Fruit fly (Drosophila melanogaster) whole organism, embryonic: Measurements from ENCODE around the gene CG33124.

Experiments
- Abd-B ChIP-seq: fragments of 200-800 bp; sonication (Bioruptor generic); optimal IDR thresholded peaks from 2 replicates; lab custom pipeline; 2018; ENCODE audit warnings: missing biosample characterization, mild to moderate bottlenecking, missing genetic modification characterization, moderate library complexity
- B-H2 ChIP-seq: fragments of 200-800 bp; sonication (Bioruptor generic); optimal IDR thresholded peaks from 2 replicates; lab custom pipeline; 2018; ENCODE audit warnings: missing biosample characterization, mild to moderate bottlenecking, missing genetic modification characterization
- CG11247 ChIP-seq: fragments of 200-800 bp; sonication (Bioruptor generic); IDR thresholded peaks from 2 replicates; pipeline ENCODE4 v1.3.6; 2022; ENCODE audit warnings: missing biosample characterization, missing genetic modification characterization
- CG12942 ChIP-seq: fragments of 200-800 bp; sonication (Bioruptor generic); optimal IDR thresholded peaks from 3 replicates; lab custom pipeline; 2016; ENCODE audit warnings: missing biosample characterization, missing genetic modification characterization
- CG13624 ChIP-seq: fragments of 200-800 bp; sonication (Bioruptor generic); optimal IDR thresholded peaks from 2 replicates; lab custom pipeline; 2016; ENCODE audit warnings: missing biosample characterization, missing genetic modification characterization
- CG13775 ChIP-seq: fragments of 200-800 bp; sonication (Bioruptor generic); optimal IDR thresholded peaks from 3 replicates; lab custom pipeline; 2017; ENCODE audit warnings: missing biosample characterization, mild to moderate bottlenecking, missing genetic modification characterization
- CG13894 ChIP-seq: fragments of 200-800 bp; sonication (Bioruptor generic); optimal IDR thresholded peaks from 3 replicates; lab custom pipeline; 2018; ENCODE audit warnings: missing biosample characterization, mild to moderate bottlenecking, missing genetic modification characterization, moderate library complexity
- CG14710 ChIP-seq: fragments of 200-800 bp; sonication (Bioruptor generic); optimal IDR thresholded peaks from 3 replicates; lab custom pipeline; 2019; ENCODE audit warnings: missing biosample characterization, mild to moderate bottlenecking, missing genetic modification characterization, moderate library complexity
- CG14965 ChIP-seq: fragments of 200-800 bp; sonication (Bioruptor generic); optimal IDR thresholded peaks from 2 replicates; lab custom pipeline; 2016; ENCODE audit warnings: missing biosample characterization, missing genetic modification characterization, borderline replicate concordance
- CG15601 ChIP-seq: fragments of 200-800 bp; sonication (Bioruptor generic); optimal IDR thresholded peaks from 3 replicates; lab custom pipeline; 2019; ENCODE audit warnings: missing biosample characterization, mild to moderate bottlenecking, missing genetic modification characterization, moderate library complexity
- CG1832 ChIP-seq: fragments of 200-800 bp; sonication (Bioruptor generic); optimal IDR thresholded peaks from 2 replicates; lab custom pipeline; 2017; ENCODE audit warnings: missing biosample characterization, mild to moderate bottlenecking, missing genetic modification characterization, inconsistent platforms
- CG18599 ChIP-seq: fragments of 200-800 bp; sonication (Bioruptor generic); optimal IDR thresholded peaks from 3 replicates; lab custom pipeline; 2017; ENCODE audit warnings: missing biosample characterization, missing genetic modification characterization, mild to moderate bottlenecking, moderate library complexity, missing genetic modification reagents
- CG3995 ChIP-seq: fragments of 200-800 bp; sonication (Bioruptor generic); optimal IDR thresholded peaks from 3 replicates; lab custom pipeline; 2016; ENCODE audit warnings: missing biosample characterization, missing genetic modification characterization
- CG5245 ChIP-seq: fragments of 200-800 bp; sonication (Bioruptor generic); optimal IDR thresholded peaks from 3 replicates; lab custom pipeline; 2016; ENCODE audit warnings: missing biosample characterization, missing genetic modification characterization
- CG6813 ChIP-seq: fragments of 200-800 bp; sonication (Bioruptor generic); optimal IDR thresholded peaks from 2 replicates; lab custom pipeline; 2017; ENCODE audit warnings: missing biosample characterization, missing genetic modification characterization, mild to moderate bottlenecking, moderate library complexity, missing genetic modification reagents
- CG7556 ChIP-seq: fragments of 200-800 bp; sonication (Bioruptor generic); optimal IDR thresholded peaks from 2 replicates; lab custom pipeline; 2017; ENCODE audit warnings: missing biosample characterization, mild to moderate bottlenecking, missing genetic modification characterization
- CG7745 ChIP-seq: fragments of 200-800 bp; sonication (Bioruptor generic); optimal IDR thresholded peaks from 2 replicates; lab custom pipeline; 2018; ENCODE audit warnings: missing biosample characterization, mild to moderate bottlenecking, missing genetic modification characterization, moderate library complexity
- CG8089 ChIP-seq: fragments of 200-800 bp; sonication (Bioruptor generic); optimal IDR thresholded peaks from 3 replicates; lab custom pipeline; 2016; ENCODE audit warnings: missing biosample characterization, missing genetic modification characterization
- CG8281 ChIP-seq: fragments of 200-800 bp; sonication (Bioruptor generic); optimal IDR thresholded peaks from 2 replicates; lab custom pipeline; 2018; ENCODE audit warnings: missing biosample characterization, mild to moderate bottlenecking, missing genetic modification characterization, moderate library complexity
- CG8359 ChIP-seq: fragments of 200-800 bp; sonication (Bioruptor generic); optimal IDR thresholded peaks from 2 replicates; lab custom pipeline; 2017; ENCODE audit warnings: missing biosample characterization, mild to moderate bottlenecking, missing genetic modification characterization, borderline replicate concordance
- CG8944 ChIP-seq: fragments of 200-800 bp; sonication (Bioruptor generic); optimal IDR thresholded peaks from 3 replicates; lab custom pipeline; 2016; ENCODE audit warnings: missing biosample characterization, missing genetic modification characterization
- Camta ChIP-seq: fragments of 200-800 bp; sonication (Bioruptor generic); optimal IDR thresholded peaks from 2 replicates; lab custom pipeline; 2016; ENCODE audit warnings: missing biosample characterization, missing genetic modification characterization
- D19B ChIP-seq: fragments of 200-800 bp; sonication (Bioruptor generic); optimal IDR thresholded peaks from 2 replicates; lab custom pipeline; 2017; ENCODE audit warnings: missing biosample characterization, mild to moderate bottlenecking, missing genetic modification characterization
- Dip2 ChIP-seq: fragments of 200-800 bp; sonication (Bioruptor generic); IDR thresholded peaks from 2 replicates; pipeline ENCODE4 v1.3.6; 2022; ENCODE audit warnings: missing biosample characterization, missing genetic modification characterization
- Doc3 ChIP-seq: fragments of 200-800 bp; sonication (Bioruptor generic); IDR thresholded peaks from 3 replicates; pipeline ENCODE4 v1.3.6; 2022; ENCODE audit warnings: missing biosample characterization, missing genetic modification characterization; ENCODE audit not compliant: partially characterized antibody
- Lim3 ChIP-seq: fragments of 200-800 bp; sonication (Bioruptor generic); IDR thresholded peaks from 2 replicates; pipeline ENCODE4 v1.3.6; 2022; ENCODE audit warnings: missing biosample characterization, missing genetic modification characterization
- NC2α ChIP-seq: fragments of 200-800 bp; sonication (Bioruptor generic); optimal IDR thresholded peaks from 2 replicates; lab custom pipeline; 2016; ENCODE audit warnings: missing biosample characterization, missing genetic modification characterization
- Oaz ChIP-seq: fragments of 200-800 bp; sonication (Bioruptor generic); IDR thresholded peaks from 2 replicates; pipeline ENCODE4 v1.3.6; 2022; ENCODE audit warnings: missing biosample characterization, missing genetic modification characterization
- br ChIP-seq: fragments of >200 bp; optimal IDR thresholded peaks from 2 replicates; lab custom pipeline; 2017
- btn ChIP-seq: fragments of 200-800 bp; sonication (Bioruptor generic); optimal IDR thresholded peaks from 2 replicates; lab custom pipeline; 2016; ENCODE audit warnings: missing biosample characterization, missing genetic modification characterization
- cato ChIP-seq: fragments of 200-800 bp; sonication (Bioruptor generic); optimal IDR thresholded peaks from 2 replicates; lab custom pipeline; 2016; ENCODE audit warnings: missing biosample characterization, missing genetic modification characterization, borderline replicate concordance
- caup ChIP-seq: fragments of 200-800 bp; sonication (Bioruptor generic); optimal IDR thresholded peaks from 3 replicates; lab custom pipeline; 2017; ENCODE audit warnings: missing biosample characterization, mild to moderate bottlenecking, missing genetic modification characterization, moderate library complexity; ENCODE audit not compliant: severe bottlenecking
- exex ChIP-seq: fragments of 200-800 bp; sonication (Bioruptor generic); optimal IDR thresholded peaks from 4 replicates; lab custom pipeline; 2018; ENCODE audit warnings: missing biosample characterization, mild to moderate bottlenecking, missing genetic modification characterization, moderate library complexity
- gsb-n ChIP-seq: fragments of 200-800 bp; sonication (Bioruptor generic); optimal IDR thresholded peaks from 3 replicates; lab custom pipeline; 2018; ENCODE audit warnings: missing biosample characterization, mild to moderate bottlenecking, missing genetic modification characterization
- gt ChIP-seq: fragments of 200-800 bp; sonication (Bioruptor generic); IDR thresholded peaks from 2 replicates; pipeline ENCODE4 v1.3.6; 2022; ENCODE audit warnings: missing biosample characterization, missing genetic modification characterization
- hth ChIP-seq: fragments of >200 bp; optimal IDR thresholded peaks from 2 replicates; lab custom pipeline; 2017; ENCODE audit warnings: inconsistent platforms
- onecut ChIP-seq: fragments of 200-800 bp; sonication (Bioruptor generic); IDR thresholded peaks from 2 replicates; pipeline ENCODE4 v1.3.6; 2022; ENCODE audit warnings: missing biosample characterization, missing genetic modification characterization
- phol ChIP-seq: fragments of 200-800 bp; sonication (Bioruptor generic); optimal IDR thresholded peaks from 3 replicates; lab custom pipeline; 2018; ENCODE audit warnings: missing biosample characterization, mild to moderate bottlenecking, missing genetic modification characterization, moderate library complexity
- scrt ChIP-seq: fragments of 200-800 bp; sonication (Bioruptor generic); optimal IDR thresholded peaks from 2 replicates; lab custom pipeline; 2018; ENCODE audit warnings: missing biosample characterization, mild to moderate bottlenecking, missing genetic modification characterization, moderate library complexity
- sens ChIP-seq: fragments of 200-800 bp; sonication (Bioruptor generic); peaks from one replicate; lab custom pipeline; 2016; ENCODE audit warnings: missing biosample characterization, missing genetic modification characterization
- shn ChIP-seq: fragments of 200-800 bp; sonication (Bioruptor generic); optimal IDR thresholded peaks from 3 replicates; lab custom pipeline; 2016; ENCODE audit warnings: missing biosample characterization, missing genetic modification characterization
- sug ChIP-seq: fragments of 200-800 bp; optimal IDR thresholded peaks from 2 replicates; lab custom pipeline; 2019; ENCODE audit warnings: missing biosample characterization, mild to moderate bottlenecking, missing genetic modification characterization, moderate library complexity
- tap ChIP-seq: fragments of 200-800 bp; optimal IDR thresholded peaks from 3 replicates; lab custom pipeline; 2019; ENCODE audit warnings: missing biosample characterization, mild to moderate bottlenecking, missing genetic modification characterization, moderate library complexity
- vfl ChIP-seq: fragments of 200-800 bp; sonication (Bioruptor generic); optimal IDR thresholded peaks from 2 replicates; lab custom pipeline; 2016; ENCODE audit warnings: missing biosample characterization, missing genetic modification characterization
- vnd ChIP-seq: fragments of 200-800 bp; sonication (Bioruptor generic); IDR thresholded peaks from 3 replicates; pipeline ENCODE4 v1.3.6; 2022; ENCODE audit warnings: missing biosample characterization, missing genetic modification characterization; ENCODE audit not compliant: partially characterized antibody
- wek ChIP-seq: fragments of 200-800 bp; sonication (Bioruptor generic); optimal IDR thresholded peaks from 3 replicates; lab custom pipeline; 2018; ENCODE audit warnings: missing biosample characterization, mild to moderate bottlenecking, missing genetic modification characterization, moderate library complexity
- yki ChIP-seq: fragments of >200 bp; optimal IDR thresholded peaks from 3 replicates; lab custom pipeline; 2018
- zfh1 ChIP-seq: fragments of 200-800 bp; sonication (Bioruptor generic); IDR thresholded peaks from 3 replicates; pipeline ENCODE4 v1.3.6; 2022; ENCODE audit warnings: missing biosample characterization, missing genetic modification characterization

CG33124 gene

dm6 chr2L:2198613-2199432, 10.1 kb downstream of the CG33124 start (continued):
- TF ChIP-seq Oaz (GFP tag; lab: Robert Waterston, UW) (no peak), CG8089 (GFP tag; lab: Kevin White, UChicago) (peak; percentile 87), CG11247 (GFP tag; lab: Robert Waterston, UW) (no peak), vfl (GFP tag; lab: Kevin White, UChicago) (peak; percentile 72), br (lab: Kevin White, UChicago) (no peak), hth (lab: Kevin White, UChicago) (no peak), CG18599 (GFP tag; lab: Kevin White, UChicago) (peak; percentile 93), Dip2 (no peak), yki (lab: Kevin White, UChicago) (no peak), wek (GFP tag; lab: Kevin White, UChicago) (peak; percentile 32), CG7745 (tag; lab: Kevin White, UChicago) (no peak), CG3995 (no peak), cato (GFP tag; lab: Kevin White, UChicago) (peak; percentile 70), NC2α (GFP tag; lab: Kevin White, UChicago) (peak; percentile 85), vnd (GFP tag; lab: Robert Waterston, UW) (no peak), CG14965 (GFP tag; lab: Kevin White, UChicago) (no peak), CG8944 (GFP tag; lab: Kevin White, UChicago) (peak; percentile 88), phol (tag; lab: Kevin White, UChicago) (peak; percentile 89), gsb-n (tag; lab: Kevin White, UChicago) (peak; percentile 86), CG13624 (GFP tag; lab: Kevin White, UChicago) (peak; percentile 81), btn (GFP tag; lab: Kevin White, UChicago) (peak; percentile 83)
- TF ChIP-seq, all 482 proteins: peak for 292

DNA sequence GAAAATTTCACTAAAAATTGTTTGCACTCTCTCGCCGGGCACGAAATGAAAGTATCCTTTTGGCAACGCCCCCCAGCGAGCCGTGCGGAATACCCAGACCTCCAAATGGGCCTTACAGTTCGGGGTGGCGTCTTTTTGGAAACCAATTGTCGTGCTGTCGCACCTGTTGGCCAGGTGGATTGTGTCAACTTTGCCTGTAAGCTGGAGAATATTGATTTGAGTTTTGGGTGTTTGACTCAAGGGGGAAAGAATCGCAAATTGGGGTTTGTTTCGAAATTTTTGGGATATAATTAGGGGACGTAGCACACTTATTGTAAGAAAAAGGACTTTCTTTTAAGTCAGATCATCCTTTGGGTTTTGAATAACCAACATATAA, 10.8 kb downstream of the CG33124 start:
- TF ChIP-seq scrt (GFP tag; lab: Kevin White, UChicago): peak; percentile 52
- TF ChIP-seq tap: no peak
- no peak for TF ChIP-seq CG8359
- no peak for TF ChIP-seq gt (GFP tag; lab: Robert Waterston, UW)
- TF ChIP-seq sug: peak; percentile 83
- peak; percentile 81 for TF ChIP-seq onecut (GFP tag; lab: Robert Waterston, UW)
- peak; percentile 86 for TF ChIP-seq CG13894 (tag; lab: Kevin White, UChicago)
- TF ChIP-seq CG6813 (GFP tag; lab: Kevin White, UChicago): no peak
- no peak for TF ChIP-seq Doc3

- no peak for TF ChIP-seq CG7556
- peak; percentile 22 for TF ChIP-seq sens (GFP tag; lab: Kevin White, UChicago)
- no peak for TF ChIP-seq zfh1
- TF ChIP-seq CG8281 (tag; lab: Kevin White, UChicago): no peak
- no peak for TF ChIP-seq CG15601
- TF ChIP-seq Abd-B (GFP tag; lab: Kevin White, UChicago): no peak
- no peak for TF ChIP-seq shn (GFP tag; lab: Kevin White, UChicago)
- TF ChIP-seq CG13775 (GFP tag; lab: Kevin White, UChicago): peak; percentile 24
- TF ChIP-seq CG14710: no peak
- no peak for TF ChIP-seq caup
- no peak for TF ChIP-seq Camta
- peak; percentile 34 for TF ChIP-seq exex (tag; lab: Kevin White, UChicago)
- no peak for TF ChIP-seq Lim3 (GFP tag; lab: Robert Waterston, UW)
- no peak for TF ChIP-seq D19B (GFP tag; lab: Kevin White, UChicago)
- TF ChIP-seq CG1832: peak; percentile 64
- no peak for TF ChIP-seq B-H2 (GFP tag; lab: Kevin White, UChicago)
- no peak for TF ChIP-seq CG5245 (GFP tag; lab: Kevin White, UChicago)
- no peak for TF ChIP-seq CG12942 (GFP tag; lab: Kevin White, UChicago)
Measured at dm6 chr2L:2197475-2198118, 11.3 kb downstream of the CG33124 start, which contains the start of gene COX7AL2. TSS of gene COX7AL2 (minus strand) at chr2L:2197912.
